Worm (Caenorhabditis elegans) whole organism, L1 larva: Measurements from ENCODE around the gene Y45F3A.4.

Experiments
- elt-2 ChIP-seq: sonication (generic microtip); optimal IDR thresholded peaks from 2 replicates; lab custom pipeline; 2016; ENCODE audit warnings: missing genetic modification characterization, mild to moderate bottlenecking, inconsistent platforms, missing compliant biosample characterization, missing genetic modification reagents
- mab-9 ChIP-seq: fragments of 200-800 bp; sonication (Bioruptor generic); IDR thresholded peaks from 2 replicates; pipeline ENCODE4 v1.3.6; 2022; ENCODE audit warnings: missing genetic modification reagents, missing genetic modification characterization, missing compliant biosample characterization

ce11 chrIII:10533310-10533709 is 41.9 kb downstream of the Y45F3A.4 start:
- TF ChIP-seq mab-9 (GFP tag; lab: Robert Waterston, UW), result no peak
- peak; percentile 76 for TF ChIP-seq elt-2 (tag; lab: Kevin White, UChicago)
